Fruit fly (Drosophila melanogaster): Measurements from ENCODE around the gene CG17154.

DNA sequence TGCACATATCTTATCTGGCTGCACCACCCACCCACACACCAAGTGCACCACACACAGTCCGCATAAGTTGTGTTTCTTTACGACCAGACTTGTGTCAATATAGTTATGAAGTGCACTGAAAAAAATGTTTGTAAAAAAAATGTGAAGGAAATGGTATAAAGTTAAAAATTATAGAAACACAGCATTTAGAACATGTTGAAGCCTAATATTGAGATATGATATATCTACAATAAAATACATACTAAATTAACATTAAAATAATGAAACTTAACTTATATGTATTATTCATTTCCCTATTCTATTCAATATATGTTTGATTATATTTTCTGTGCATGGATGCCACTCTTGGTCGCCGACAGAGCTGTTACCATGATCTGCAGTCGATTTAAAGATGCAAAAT is 24.5 kb downstream of the CG17154 start:
- TF ChIP-seq CG8478 (optimal IDR thresholded peaks at IDR 0.05) = no peak
- no peak for TF ChIP-seq EcR (GFP tag; optimal IDR thresholded peaks at IDR 0.05)
- TF ChIP-seq psq (optimal IDR thresholded peaks at IDR 0.05) = no peak
- TF ChIP-seq Dll (optimal IDR thresholded peaks at IDR 0.05) = no peak
